Worm (Caenorhabditis elegans) whole organism, late embryonic: Measurements from ENCODE around the gene F28C6.5.

Source experiments
- F13H6.1 ChIP-seq: sonication (generic microtip); optimal IDR thresholded peaks from 2 replicates; lab custom pipeline; 2016; ENCODE audit warnings: missing genetic modification characterization, missing compliant biosample characterization
- ceh-2 ChIP-seq: sonication (generic microtip); optimal IDR thresholded peaks from 2 replicates; lab custom pipeline; 2016; ENCODE audit warnings: missing genotype, missing genetic modification characterization, missing compliant biosample characterization
- ceh-48 ChIP-seq: sonication (generic microtip); optimal IDR thresholded peaks from 2 replicates; lab custom pipeline; 2016; ENCODE audit warnings: missing genetic modification characterization, inconsistent platforms, missing compliant biosample characterization
- ets-4 ChIP-seq: sonication (generic microtip); optimal IDR thresholded peaks from 2 replicates; lab custom pipeline; 2016; ENCODE audit warnings: missing genetic modification characterization, missing compliant biosample characterization
- hlh-8 ChIP-seq: sonication (generic microtip); optimal IDR thresholded peaks from 2 replicates; lab custom pipeline; 2016; ENCODE audit warnings: missing genotype, missing genetic modification characterization, missing compliant biosample characterization
- unc-42 ChIP-seq: sonication (generic microtip); optimal IDR thresholded peaks from 2 replicates; lab custom pipeline; 2016; ENCODE audit warnings: missing genotype, missing genetic modification characterization, missing compliant biosample characterization
- ztf-16 ChIP-seq: sonication (generic microtip); optimal IDR thresholded peaks from 2 replicates; lab custom pipeline; 2017; ENCODE audit warnings: missing genetic modification characterization, missing compliant biosample characterization

DNA sequence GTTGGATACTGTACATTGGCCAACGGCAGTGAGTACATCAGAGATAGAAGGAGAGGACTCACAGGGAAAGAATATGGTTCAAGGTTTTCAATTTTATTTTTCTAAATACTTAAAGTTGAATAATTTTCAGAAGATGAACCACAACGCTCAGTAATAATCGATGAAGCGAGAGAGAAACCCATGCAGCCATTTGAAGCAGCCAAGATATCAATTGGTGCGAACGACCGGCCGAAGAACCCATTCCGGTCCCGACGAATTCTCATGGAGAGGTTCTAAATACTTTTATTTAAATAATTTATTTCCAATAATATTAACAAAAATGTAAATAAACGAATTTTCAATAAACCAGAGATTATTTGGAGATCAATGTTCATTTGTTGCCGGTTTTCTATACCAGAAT is 851 bp downstream of the F28C6.5 start, which contains the start of gene pigg-1:
- TF ChIP-seq unc-42 (tag; lab: Kevin White, UChicago) (no peak), hlh-8 (tag; lab: Kevin White, UChicago) (no peak), ceh-48 (tag; lab: Kevin White, UChicago) (no peak), ztf-16 (tag; lab: Kevin White, UChicago) (no peak), ceh-2 (no peak), F13H6.1 (tag; lab: Kevin White, UChicago) (no peak), ets-4 (no peak)
